Fruit fly (Drosophila melanogaster): ENCODE data around the gene RpL17.
A peak's percentile ranks its signal among the peaks of the same experiment; 100 is the strongest.

RpL17 gene

dm6 chrX:6777394-6777793, 33.4 kb upstream of the RpL17 start (continued):
- TF ChIP-seq mam (GFP tag; optimal IDR thresholded peaks at IDR 0.05): no peak
- peak; percentile 46 for TF ChIP-seq CG2712 (tag; optimal IDR thresholded peaks at IDR 0.05)
- TF ChIP-seq CG8944 (GFP tag; optimal IDR thresholded peaks at IDR 0.05): peak; percentile 15
- TF ChIP-seq CG1832 (GFP tag; optimal IDR thresholded peaks at IDR 0.05): no peak
- TF ChIP-seq maf-S (GFP tag; optimal IDR thresholded peaks at IDR 0.05): no peak
- peak; percentile 39; the same call in 1 of the 2 replicates for TF ChIP-seq Xrp1 (GFP tag; IDR thresholded peaks at IDR 0.05)
- TF ChIP-seq Lhr (GFP tag; optimal IDR thresholded peaks at IDR 0.05): no peak
- no peak for TF ChIP-seq CG12942 (GFP tag; optimal IDR thresholded peaks at IDR 0.05)
- peak; percentile 35; the same call in 1 of the 2 replicates for TF ChIP-seq CG4404 (GFP tag; IDR thresholded peaks at IDR 0.05)
- TF ChIP-seq Dip3 (GFP tag; optimal IDR thresholded peaks at IDR 0.05): no peak
- TF ChIP-seq pfk (GFP tag; optimal IDR thresholded peaks at IDR 0.05): no peak

DNA sequence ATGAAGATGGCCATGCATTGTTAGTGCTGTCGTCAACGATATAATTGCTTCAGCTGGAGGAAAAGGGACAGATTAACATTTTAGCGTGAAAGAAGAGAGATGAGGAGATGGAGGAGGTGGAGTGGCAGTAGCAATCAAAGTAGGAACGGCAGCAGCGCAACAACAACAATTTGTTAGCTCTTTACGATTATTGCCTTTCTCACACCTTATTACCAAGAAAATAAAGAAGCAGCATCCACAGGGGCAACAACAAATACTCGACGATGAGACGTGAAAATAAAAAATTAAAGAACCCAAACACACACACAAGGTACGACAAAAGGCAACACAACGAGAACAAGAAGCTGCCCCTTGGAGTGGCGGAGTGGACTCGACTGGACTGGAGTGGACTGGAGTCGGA, 32.9 kb upstream of the RpL17 start:
- TF ChIP-seq Taf1 (GFP tag; IDR thresholded peaks at IDR 0.05): no peak
- TF ChIP-seq z (GFP tag; IDR thresholded peaks at IDR 0.05): peak; percentile 18; the same call in 1 of the 3 replicates
- no peak for TF ChIP-seq Hr51 (GFP tag; optimal IDR thresholded peaks at IDR 0.05)
- TF ChIP-seq Gug (GFP tag; IDR thresholded peaks at IDR 0.05): no peak
- no peak for TF ChIP-seq org-1 (GFP tag; optimal IDR thresholded peaks at IDR 0.05)
- TF ChIP-seq CG9797 (GFP tag; optimal IDR thresholded peaks at IDR 0.05): no peak
- no peak for TF ChIP-seq yki (optimal IDR thresholded peaks at IDR 0.05)
- no peak for TF ChIP-seq ranshi (GFP tag; IDR thresholded peaks at IDR 0.05)
- no peak for TF ChIP-seq sc (optimal IDR thresholded peaks at IDR 0.05)
- no peak for TF ChIP-seq sc (GFP tag; optimal IDR thresholded peaks at IDR 0.05)
- no peak for TF ChIP-seq zfh2 (GFP tag; optimal IDR thresholded peaks at IDR 0.05)
- TF ChIP-seq dm (GFP tag; optimal IDR thresholded peaks at IDR 0.05): no peak
- no peak for TF ChIP-seq CG14710 (tag; optimal IDR thresholded peaks at IDR 0.05)
- no peak for TF ChIP-seq toy (GFP tag; IDR thresholded peaks at IDR 0.05)
- TF ChIP-seq Stat92E (GFP tag; optimal IDR thresholded peaks at IDR 0.05): peak in 1 of 3 experiments; percentile 67
- no peak for TF ChIP-seq slou (GFP tag; optimal IDR thresholded peaks at IDR 0.05)
- no peak for TF ChIP-seq CG11560 (tag; IDR thresholded peaks at IDR 0.05)
- no peak for TF ChIP-seq Mes4 (GFP tag; optimal IDR thresholded peaks at IDR 0.05)
- TF ChIP-seq tx (GFP tag; optimal IDR thresholded peaks at IDR 0.05): no peak
- peak; percentile 73 for TF ChIP-seq CG4360 (GFP tag; IDR thresholded peaks at IDR 0.05)
- TF ChIP-seq CG16813 (GFP tag; IDR thresholded peaks at IDR 0.05; ENCODE audit: partially characterized antibody): no peak
- peak; percentile 10 for TF ChIP-seq pros (GFP tag; optimal IDR thresholded peaks at IDR 0.05)

DNA sequence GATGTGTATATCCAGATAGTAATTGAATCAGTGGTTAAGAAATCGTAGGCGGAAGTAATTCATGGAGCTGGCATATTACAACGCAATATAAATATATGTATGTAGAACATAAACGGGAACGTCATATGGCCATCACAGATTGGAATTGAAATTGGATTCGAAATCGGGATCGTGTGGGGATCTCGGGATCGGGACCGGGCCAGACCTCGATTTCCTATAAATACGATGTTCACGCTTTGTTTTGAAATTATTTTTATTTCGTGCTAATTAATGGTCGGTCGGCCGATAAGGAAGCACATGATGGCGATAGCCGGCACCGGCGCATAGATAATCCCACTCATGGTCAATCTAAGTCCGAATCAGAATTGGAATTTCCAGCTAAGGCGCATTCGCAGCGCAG, 32.2 kb upstream of the RpL17 start:
- TF ChIP-seq Bdp1 (GFP tag; optimal IDR thresholded peaks at IDR 0.05) (no peak), sug (tag; optimal IDR thresholded peaks at IDR 0.05) (peak; percentile 6), CG34376 (GFP tag; optimal IDR thresholded peaks at IDR 0.05) (peak; percentile 47), CG6654 (GFP tag; optimal IDR thresholded peaks at IDR 0.05) (no peak)

DNA sequence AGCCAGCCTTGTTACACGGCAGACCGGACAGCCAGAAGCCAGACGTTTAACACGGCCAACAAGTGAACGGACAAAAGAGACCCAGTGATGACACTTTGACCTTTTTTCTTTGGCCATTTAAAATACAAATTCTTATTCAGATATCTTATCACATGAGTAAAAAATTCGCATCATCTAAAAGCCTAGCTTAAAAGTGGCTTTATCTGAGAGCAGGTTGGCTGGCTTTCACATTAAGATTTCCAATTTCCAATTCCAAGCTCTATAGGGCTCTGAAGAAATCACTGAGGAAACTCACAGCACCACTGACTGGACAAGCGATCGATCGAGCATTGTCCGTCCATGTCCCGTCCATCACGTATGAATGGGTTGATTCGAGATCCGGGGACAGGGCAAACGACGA, 31.6 kb upstream of the RpL17 start:
- TF ChIP-seq row (GFP tag; IDR thresholded peaks at IDR 0.05) (peak; percentile 62), CG5180 (GFP tag; optimal IDR thresholded peaks at IDR 0.05) (peak; percentile 89), CG15269 (tag; optimal IDR thresholded peaks at IDR 0.05) (peak; percentile 46), ttk (GFP tag; IDR thresholded peaks at IDR 0.05) (no peak), Sry-β (GFP tag; optimal IDR thresholded peaks at IDR 0.05) (peak; percentile 81), ara (GFP tag; IDR thresholded peaks at IDR 0.05) (no peak), Med (GFP tag) (peak; percentile 43)

All from whole organism, embryonic.